Worm (Caenorhabditis elegans): ENCODE data around the gene aptf-1.

DNA sequence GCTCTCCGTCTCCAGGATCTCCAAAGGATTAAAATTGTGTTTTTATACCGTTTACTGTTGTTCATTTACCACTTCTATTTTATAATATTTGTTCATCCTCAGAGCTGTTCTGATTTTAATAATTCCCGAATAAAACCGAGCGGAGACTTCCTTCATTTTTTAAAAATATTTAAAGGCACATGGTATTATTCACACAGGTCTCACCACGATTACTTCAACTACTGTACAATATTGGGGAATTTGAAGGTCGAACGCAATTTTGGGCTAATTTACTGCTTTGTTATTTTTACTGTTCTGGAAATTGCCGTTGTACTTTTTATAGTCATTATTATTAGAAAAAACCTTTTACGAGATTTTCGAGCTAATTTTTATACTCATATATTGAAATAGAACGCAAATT, 36.4 kb downstream of the aptf-1 start:
- TF ChIP-seq F26F4.8 (GFP tag; conservative IDR thresholded peaks at IDR 0.05) (no peak), nhr-11 (tag; optimal IDR thresholded peaks at IDR 0.05) (no peak), mes-2 (tag; optimal IDR thresholded peaks at IDR 0.05; ENCODE audit: poor library complexity, severe bottlenecking) (no peak), lin-15B (tag; optimal IDR thresholded peaks at IDR 0.05) (no peak)
